Worm (Caenorhabditis elegans): ENCODE data around the gene C01G6.3.

Gene C01G6.3

DNA sequence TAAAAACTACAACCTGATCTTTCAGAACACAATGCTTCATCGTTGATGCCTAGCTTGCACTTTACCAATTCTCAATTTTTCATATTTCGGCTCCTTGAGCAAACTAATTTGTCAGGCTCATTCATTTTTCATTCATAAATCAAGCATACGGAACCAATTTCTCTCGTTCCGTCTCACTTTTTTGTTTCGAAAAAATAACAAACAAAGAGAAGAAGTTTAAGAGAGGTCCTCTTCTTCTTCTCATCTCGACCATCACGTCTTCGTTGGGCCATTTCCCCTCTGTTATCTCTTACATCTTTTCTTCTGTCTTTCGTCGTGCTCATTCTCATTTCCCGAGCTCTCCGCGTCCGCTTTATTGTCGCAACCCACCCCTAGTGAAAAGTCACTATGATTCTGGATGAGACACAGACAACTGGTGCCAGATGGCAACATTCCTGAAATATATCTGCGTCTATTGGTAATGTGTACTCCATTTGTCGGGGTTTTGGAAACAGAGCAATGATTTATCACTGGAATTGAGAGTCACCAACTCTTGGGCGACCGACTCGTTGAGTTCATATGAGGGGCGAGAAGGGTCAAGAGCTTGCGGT is 4.9 kb upstream of the C01G6.3 start:
- no peak for TF ChIP-seq nhr-6 (tag; optimal IDR thresholded peaks at IDR 0.05)
- TF ChIP-seq spr-1 (tag; optimal IDR thresholded peaks at IDR 0.05) = no peak
- no peak for TF ChIP-seq lin-38 (GFP tag; IDR thresholded peaks at IDR 0.05)
- no peak for TF ChIP-seq dmd-8 (GFP tag; IDR thresholded peaks at IDR 0.05)
- no peak for TF ChIP-seq skn-1 (tag; optimal IDR thresholded peaks at IDR 0.05)
- TF ChIP-seq nhr-42 (GFP tag; IDR thresholded peaks at IDR 0.05) = no peak
- TF ChIP-seq zip-11 (GFP tag; IDR thresholded peaks at IDR 0.05) = no peak
- TF ChIP-seq tag-97 (GFP tag; IDR thresholded peaks at IDR 0.05) = no peak
- TF ChIP-seq hmg-1.1 (GFP tag; IDR thresholded peaks at IDR 0.05) = peak; percentile 25; the same call in 1 of the 2 replicates
- TF ChIP-seq daf-16 (GFP tag; optimal IDR thresholded peaks at IDR 0.05) = peak in 1 of 2 experiments; percentile 57
- no peak for TF ChIP-seq daf-16 (tag; optimal IDR thresholded peaks at IDR 0.05)
- no peak for TF ChIP-seq Y75B8A.6 (GFP tag; IDR thresholded peaks at IDR 0.05)
- no peak for TF ChIP-seq D1046.2 (GFP tag; IDR thresholded peaks at IDR 0.05)
- TF ChIP-seq attf-4 (tag; optimal IDR thresholded peaks at IDR 0.05) = no peak
- TF ChIP-seq Y5F2A.4 (GFP tag; optimal IDR thresholded peaks at IDR 0.05) = no peak
- TF ChIP-seq sdz-12 (GFP tag; optimal IDR thresholded peaks at IDR 0.05) = no peak
- TF ChIP-seq lin-1 (GFP tag; IDR thresholded peaks at IDR 0.05) = no peak
- TF ChIP-seq aly-2 (tag; optimal IDR thresholded peaks at IDR 0.05) = no peak
- TF ChIP-seq egl-27 (tag; optimal IDR thresholded peaks at IDR 0.05) = no peak
- TF ChIP-seq mep-1 (tag; optimal IDR thresholded peaks at IDR 0.05) = no peak
- TF ChIP-seq aha-1 (tag) = peak; percentile 96
- TF ChIP-seq rbr-2 (tag; optimal IDR thresholded peaks at IDR 0.05) = peak; percentile 13
- no peak for TF ChIP-seq daf-19 (GFP tag; conservative IDR thresholded peaks at IDR 0.05)
- no peak for TF ChIP-seq ceh-28 (tag; optimal IDR thresholded peaks at IDR 0.05)
- TF ChIP-seq duxl-1 (tag; optimal IDR thresholded peaks at IDR 0.05; ENCODE audit: poor library complexity) = no peak
- no peak for TF ChIP-seq R02D3.7 (tag; optimal IDR thresholded peaks at IDR 0.05)
- no peak for TF ChIP-seq lin-15B (tag; optimal IDR thresholded peaks at IDR 0.05)
- no peak for TF ChIP-seq lir-3 (tag; optimal IDR thresholded peaks at IDR 0.05)
- no peak for TF ChIP-seq hif-1 (tag; optimal IDR thresholded peaks at IDR 0.05)
- no peak for TF ChIP-seq T26A8.4 (GFP tag; IDR thresholded peaks at IDR 0.05)
- no peak for TF ChIP-seq dpl-1 (GFP tag; optimal IDR thresholded peaks at IDR 0.05)
- TF ChIP-seq F44E2.7 (GFP tag; IDR thresholded peaks at IDR 0.05) = no peak
- no peak for TF ChIP-seq tra-1 (GFP tag; IDR thresholded peaks at IDR 0.05)
- no peak for TF ChIP-seq T20F7.1 (GFP tag; optimal IDR thresholded peaks at IDR 0.05)
- no peak for TF ChIP-seq dmd-9 (GFP tag; IDR thresholded peaks at IDR 0.05)
- no peak for TF ChIP-seq dmd-6 (GFP tag; IDR thresholded peaks at IDR 0.05)
- no peak for TF ChIP-seq zip-2 (tag; optimal IDR thresholded peaks at IDR 0.05)
- TF ChIP-seq snpc-1.2 (GFP tag; IDR thresholded peaks at IDR 0.05) = no peak
- no peak for TF ChIP-seq ceh-32 (tag; optimal IDR thresholded peaks at IDR 0.05; ENCODE audit: poor library complexity)
- TF ChIP-seq ama-1 (optimal IDR thresholded peaks at IDR 0.05) = no peak
- TF ChIP-seq F26F4.8 (GFP tag; conservative IDR thresholded peaks at IDR 0.05) = no peak
- TF ChIP-seq mxl-3 (GFP tag; optimal IDR thresholded peaks at IDR 0.05) = no peak
- no peak for TF ChIP-seq dve-1 (tag; optimal IDR thresholded peaks at IDR 0.05; ENCODE audit: insufficient read depth)
- no peak for TF ChIP-seq php-3 (GFP tag; IDR thresholded peaks at IDR 0.05)
- no peak for TF ChIP-seq zfp-2 (tag; optimal IDR thresholded peaks at IDR 0.05)
- no peak for TF ChIP-seq pqm-1 (tag; optimal IDR thresholded peaks at IDR 0.05)
- TF ChIP-seq unc-130 (GFP tag; optimal IDR thresholded peaks at IDR 0.05) = no peak
- no peak for TF ChIP-seq ceh-44 (GFP tag; IDR thresholded peaks at IDR 0.05)
- TF ChIP-seq F10B5.3 (tag; optimal IDR thresholded peaks at IDR 0.05) = no peak
- TF ChIP-seq saeg-2 (GFP tag; IDR thresholded peaks at IDR 0.05) = no peak
- TF ChIP-seq unc-62 (GFP tag; optimal IDR thresholded peaks at IDR 0.05 in 1 of 2) = peak in 1 of 2 experiments; percentile 59
- no peak for TF ChIP-seq unc-62 (tag; optimal IDR thresholded peaks at IDR 0.05)
- no peak for TF ChIP-seq jun-1 (tag; optimal IDR thresholded peaks at IDR 0.05)
